Fruit fly (Drosophila melanogaster): ENCODE data around the gene CG2113.

DNA sequence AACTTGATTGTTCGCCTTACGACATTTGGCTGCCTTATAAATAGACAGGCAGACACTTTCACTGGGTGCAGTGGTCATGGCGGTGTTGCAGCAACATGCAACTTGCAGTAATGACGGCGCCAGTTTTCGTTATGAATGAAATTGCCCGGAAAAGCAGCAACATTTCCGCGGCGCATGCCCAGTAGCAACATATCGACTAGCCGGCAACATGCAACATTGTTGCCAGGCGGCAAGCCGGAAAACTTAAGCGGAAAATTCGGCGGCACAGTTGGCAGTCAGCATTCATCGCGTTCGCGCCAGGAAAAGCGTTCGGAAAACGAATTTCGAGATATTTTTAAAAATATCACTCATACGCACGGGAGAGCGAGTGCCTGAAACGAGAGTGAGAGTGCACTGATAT, 6.5 kb downstream of the CG2113 start, which contains the start of gene FMRFaR:
- TF ChIP-seq OdsH (GFP tag; optimal IDR thresholded peaks at IDR 0.05) (no peak), Myc (optimal IDR thresholded peaks at IDR 0.05) (no peak), Jra (GFP tag; optimal IDR thresholded peaks at IDR 0.05) (no peak)
